Fruit fly (Drosophila melanogaster) whole organism, embryonic: ENCODE data around the gene Cyp312a1.

Experiments used
- B-H2 ChIP-seq: fragments of 200-800 bp; sonication (Bioruptor generic); optimal IDR thresholded peaks from 2 replicates; lab custom pipeline; 2018; ENCODE audit warnings: missing biosample characterization, mild to moderate bottlenecking, missing genetic modification characterization
- Bdp1 ChIP-seq: fragments of 200-800 bp; sonication (Bioruptor generic); optimal IDR thresholded peaks from 3 replicates; lab custom pipeline; 2016; ENCODE audit warnings: missing biosample characterization, missing genetic modification characterization
- CG11456 ChIP-seq: fragments of 200-800 bp; sonication (Bioruptor generic); IDR thresholded peaks from 3 replicates; pipeline ENCODE4 v1.3.6; 2022; ENCODE audit warnings: missing biosample characterization, missing genetic modification characterization
- CG14860 ChIP-seq: fragments of 200-800 bp; sonication (Bioruptor generic); IDR thresholded peaks from 3 replicates; pipeline ENCODE4 v1.3.6; 2022; ENCODE audit warnings: missing biosample characterization, missing genetic modification characterization; ENCODE audit not compliant: partially characterized antibody
- CG15601 ChIP-seq: fragments of 200-800 bp; sonication (Bioruptor generic); optimal IDR thresholded peaks from 3 replicates; lab custom pipeline; 2019; ENCODE audit warnings: missing biosample characterization, mild to moderate bottlenecking, missing genetic modification characterization, moderate library complexity
- CG17361 ChIP-seq: fragments of 200-800 bp; sonication (Bioruptor generic); IDR thresholded peaks from 3 replicates; pipeline ENCODE4 v1.3.6; 2022; ENCODE audit warnings: missing biosample characterization, missing genetic modification characterization
- CG18011 ChIP-seq: fragments of 200-800 bp; sonication (Bioruptor generic); optimal IDR thresholded peaks from 2 replicates; lab custom pipeline; 2017; ENCODE audit warnings: missing biosample characterization, missing genetic modification characterization, mild to moderate bottlenecking, moderate library complexity, missing genotype
- CG1832 ChIP-seq: fragments of 200-800 bp; sonication (Bioruptor generic); optimal IDR thresholded peaks from 2 replicates; lab custom pipeline; 2017; ENCODE audit warnings: missing biosample characterization, mild to moderate bottlenecking, missing genetic modification characterization, inconsistent platforms
- CG3065 ChIP-seq: fragments of 200-800 bp; sonication (Bioruptor generic); optimal IDR thresholded peaks from 2 replicates; lab custom pipeline; 2016; ENCODE audit warnings: missing biosample characterization, missing genetic modification characterization
- CG6654 ChIP-seq: fragments of 200-800 bp; sonication (Bioruptor generic); optimal IDR thresholded peaks from 2 replicates; lab custom pipeline; 2017; ENCODE audit warnings: missing biosample characterization, mild to moderate bottlenecking, missing genetic modification characterization
- CG7372 ChIP-seq: fragments of 200-800 bp; sonication (Bioruptor generic); IDR thresholded peaks from 2 replicates; pipeline ENCODE4 v1.3.6; 2022; ENCODE audit warnings: missing biosample characterization, missing genetic modification characterization
- CG7928 ChIP-seq: fragments of 200-800 bp; sonication (Bioruptor generic); optimal IDR thresholded peaks from 2 replicates; lab custom pipeline; 2017; ENCODE audit warnings: missing biosample characterization, mild to moderate bottlenecking, missing genetic modification characterization
- CG9609 ChIP-seq: fragments of 200-800 bp; sonication (Bioruptor generic); optimal IDR thresholded peaks from 3 replicates; lab custom pipeline; 2016; ENCODE audit warnings: missing biosample characterization, missing genetic modification characterization
- CG9727 ChIP-seq: fragments of 200-800 bp; sonication (Bioruptor generic); optimal IDR thresholded peaks from 3 replicates; lab custom pipeline; 2017; ENCODE audit warnings: missing biosample characterization, mild to moderate bottlenecking, missing genetic modification characterization
- CG9797 ChIP-seq: fragments of 200-800 bp; sonication (Bioruptor generic); optimal IDR thresholded peaks from 3 replicates; lab custom pipeline; 2018; ENCODE audit warnings: missing biosample characterization, mild to moderate bottlenecking, missing genetic modification characterization
- Drgx ChIP-seq: fragments of 200-800 bp; sonication (Bioruptor generic); IDR thresholded peaks from 2 replicates; pipeline ENCODE4 v1.3.6; 2022; ENCODE audit warnings: missing biosample characterization, missing genetic modification characterization
- E2f1 ChIP-seq: fragments of 200-800 bp; sonication (Bioruptor generic); IDR thresholded peaks from 2 replicates; pipeline ENCODE4 v1.3.6; 2022; ENCODE audit warnings: missing biosample characterization, missing genetic modification characterization
- Ets65A ChIP-seq: fragments of 200-800 bp; sonication (Bioruptor generic); peaks from one replicate; lab custom pipeline; 2016; ENCODE audit warnings: missing biosample characterization, missing genetic modification characterization
- Max ChIP-seq: fragments of 200-800 bp; sonication (Bioruptor generic); optimal IDR thresholded peaks from 2 replicates; lab custom pipeline; 2016; ENCODE audit warnings: missing biosample characterization, mild to moderate bottlenecking, missing genetic modification characterization
- Med ChIP-seq: fragments of 200-800 bp; sonication (Bioruptor generic); peaks from one replicate; lab custom pipeline; 2016; ENCODE audit warnings: missing biosample characterization, missing genetic modification characterization, mild to moderate bottlenecking, inconsistent platforms, moderate library complexity
- Nf-YA ChIP-seq: fragments of 200-800 bp; sonication (Bioruptor generic); IDR thresholded peaks from 2 replicates; pipeline ENCODE4 v1.3.6; 2022; ENCODE audit warnings: missing biosample characterization, missing genetic modification characterization
- NfI ChIP-seq: fragments of 200-800 bp; sonication (Bioruptor generic); optimal IDR thresholded peaks from 3 replicates; lab custom pipeline; 2018; ENCODE audit warnings: missing biosample characterization, mild to moderate bottlenecking, missing genetic modification characterization, moderate library complexity
- Rfx ChIP-seq: fragments of 200-800 bp; sonication (Bioruptor generic); IDR thresholded peaks from 2 replicates; pipeline ENCODE4 v1.3.6; 2022; ENCODE audit warnings: missing biosample characterization, missing genetic modification characterization
- Scr ChIP-seq: fragments of 200-800 bp; sonication (Bioruptor generic); IDR thresholded peaks from 2 replicates; pipeline ENCODE4 v1.3.6; 2022; ENCODE audit warnings: missing biosample characterization, missing genetic modification characterization; ENCODE audit not compliant: partially characterized antibody
- Trl ChIP-seq, 3 experiments: fragments of >200 bp in 2 of 3; fragments of 200-800 bp in 1 of 3; sonication (Bioruptor generic) in 1 of 3; optimal IDR thresholded peaks; 2 replicates in 1 of 3; 3 replicates in 2 of 3; lab custom pipeline; 2016 to 2017; ENCODE audit warnings: missing biosample characterization in 1 of 3, missing genetic modification characterization in 1 of 3
- YL-1 ChIP-seq: fragments of 200-800 bp; sonication (Bioruptor generic); optimal IDR thresholded peaks from 3 replicates; lab custom pipeline; 2017; ENCODE audit warnings: missing biosample characterization, mild to moderate bottlenecking, missing genetic modification characterization
- bbx ChIP-seq: fragments of 200-800 bp; sonication (Bioruptor generic); IDR thresholded peaks from 2 replicates; pipeline ENCODE4 v1.3.6; 2022; ENCODE audit warnings: missing biosample characterization, missing genetic modification characterization; ENCODE audit not compliant: partially characterized antibody
- cad ChIP-seq: fragments of >200 bp; optimal IDR thresholded peaks from 2 replicates; lab custom pipeline; 2017; ENCODE audit warnings: missing biosample characterization, missing genetic modification characterization
- caup ChIP-seq: fragments of 200-800 bp; sonication (Bioruptor generic); optimal IDR thresholded peaks from 3 replicates; lab custom pipeline; 2017; ENCODE audit warnings: missing biosample characterization, mild to moderate bottlenecking, missing genetic modification characterization, moderate library complexity; ENCODE audit not compliant: severe bottlenecking
- cg ChIP-seq: fragments of 200-800 bp; sonication (Bioruptor generic); optimal IDR thresholded peaks from 3 replicates; lab custom pipeline; 2019; ENCODE audit warnings: missing biosample characterization, mild to moderate bottlenecking, missing genetic modification characterization, moderate library complexity
- chm ChIP-seq: fragments of 200-800 bp; sonication (Bioruptor generic); IDR thresholded peaks from 2 replicates; pipeline ENCODE4 v1.3.6; 2022; ENCODE audit warnings: missing biosample characterization, missing genetic modification characterization
- dati ChIP-seq: fragments of 200-800 bp; sonication (Bioruptor generic); IDR thresholded peaks from 2 replicates; pipeline ENCODE4 v1.3.6; 2022; ENCODE audit warnings: missing biosample characterization, missing genetic modification characterization
- disco-r ChIP-seq: fragments of 200-800 bp; sonication (Bioruptor generic); optimal IDR thresholded peaks from 2 replicates; lab custom pipeline; 2016; ENCODE audit warnings: missing biosample characterization, missing genetic modification characterization
- dmrt11E ChIP-seq: fragments of 200-800 bp; sonication (Bioruptor generic); optimal IDR thresholded peaks from 3 replicates; lab custom pipeline; 2018; ENCODE audit warnings: missing biosample characterization, mild to moderate bottlenecking, missing genetic modification characterization, moderate library complexity
- en ChIP-seq: fragments of 200-800 bp; sonication (Bioruptor generic); optimal IDR thresholded peaks from 2 replicates; lab custom pipeline; 2016; ENCODE audit warnings: missing biosample characterization, missing genetic modification characterization
- eve ChIP-seq, 2 experiments: fragments of >200 bp; optimal IDR thresholded peaks; 2 replicates each; lab custom pipeline; 2017; ENCODE audit warnings: missing biosample characterization in 2 of 2, missing genetic modification characterization in 2 of 2
- ftz-f1 ChIP-seq: fragments of 200-800 bp; sonication (Bioruptor generic); optimal IDR thresholded peaks from 2 replicates; lab custom pipeline; 2016; ENCODE audit warnings: missing biosample characterization, missing genetic modification characterization
- gem ChIP-seq: fragments of 200-800 bp; sonication (Bioruptor generic); optimal IDR thresholded peaks from 2 replicates; lab custom pipeline; 2019; ENCODE audit warnings: missing biosample characterization, mild to moderate bottlenecking, missing genetic modification characterization, moderate library complexity
- gsb ChIP-seq: fragments of 200-800 bp; sonication (Bioruptor generic); IDR thresholded peaks from 2 replicates; pipeline ENCODE4 v1.3.6; 2022; ENCODE audit warnings: missing biosample characterization, missing genetic modification characterization
- gsb-n ChIP-seq: fragments of 200-800 bp; sonication (Bioruptor generic); optimal IDR thresholded peaks from 3 replicates; lab custom pipeline; 2018; ENCODE audit warnings: missing biosample characterization, mild to moderate bottlenecking, missing genetic modification characterization
- her ChIP-seq: fragments of 200-800 bp; sonication (Bioruptor generic); optimal IDR thresholded peaks from 2 replicates; lab custom pipeline; 2016; ENCODE audit warnings: missing biosample characterization, missing genetic modification characterization
- jumu ChIP-seq: fragments of 200-800 bp; sonication (Bioruptor generic); optimal IDR thresholded peaks from 3 replicates; lab custom pipeline; 2016; ENCODE audit warnings: missing biosample characterization, missing genetic modification characterization
- kni ChIP-seq: fragments of 200-800 bp; sonication (Bioruptor generic); optimal IDR thresholded peaks from 3 replicates; lab custom pipeline; 2017; ENCODE audit warnings: mild to moderate bottlenecking, missing biosample characterization, missing genetic modification reagents, missing genetic modification characterization
- otp ChIP-seq: fragments of 200-800 bp; sonication (Bioruptor generic); IDR thresholded peaks from 3 replicates; pipeline ENCODE4, ENCODE4 v1.3.6; 2022; ENCODE audit warnings: missing biosample characterization, missing genetic modification characterization
- pnt ChIP-seq: fragments of 200-800 bp; sonication (Bioruptor generic); optimal IDR thresholded peaks from 3 replicates; lab custom pipeline; 2016; ENCODE audit warnings: missing biosample characterization, missing genetic modification characterization
- row ChIP-seq: fragments of 200-800 bp; sonication (Bioruptor generic); IDR thresholded peaks from 3 replicates; pipeline ENCODE4 v1.3.6; 2022; ENCODE audit warnings: missing biosample characterization, missing genetic modification characterization
- slbo ChIP-seq: fragments of 200-800 bp; sonication (Bioruptor generic); IDR thresholded peaks from 2 replicates; pipeline ENCODE4 v1.3.6; 2022; ENCODE audit warnings: missing biosample characterization, missing genetic modification characterization
- slou ChIP-seq: fragments of 200-800 bp; sonication (Bioruptor generic); optimal IDR thresholded peaks from 3 replicates; lab custom pipeline; 2016; ENCODE audit warnings: missing biosample characterization, missing genetic modification characterization
- sob ChIP-seq: fragments of 200-800 bp; sonication (Bioruptor generic); IDR thresholded peaks from 2 replicates; pipeline ENCODE4 v1.3.6; 2022; ENCODE audit warnings: missing biosample characterization, missing genetic modification characterization
- stc ChIP-seq: fragments of 200-800 bp; sonication (Bioruptor generic); IDR thresholded peaks from 2 replicates; pipeline ENCODE4 v1.3.6; 2022; ENCODE audit warnings: missing biosample characterization, missing genetic modification characterization
- wor ChIP-seq: fragments of 200-800 bp; sonication (Bioruptor generic); IDR thresholded peaks from 2 replicates; pipeline ENCODE4 v1.3.6; 2022; ENCODE audit warnings: missing biosample characterization, missing genetic modification characterization
- zf30C ChIP-seq: fragments of 200-800 bp; sonication (Bioruptor generic); optimal IDR thresholded peaks from 3 replicates; lab custom pipeline; 2018; ENCODE audit warnings: missing biosample characterization, mild to moderate bottlenecking, missing genetic modification characterization

The Cyp312a1 gene

DNA sequence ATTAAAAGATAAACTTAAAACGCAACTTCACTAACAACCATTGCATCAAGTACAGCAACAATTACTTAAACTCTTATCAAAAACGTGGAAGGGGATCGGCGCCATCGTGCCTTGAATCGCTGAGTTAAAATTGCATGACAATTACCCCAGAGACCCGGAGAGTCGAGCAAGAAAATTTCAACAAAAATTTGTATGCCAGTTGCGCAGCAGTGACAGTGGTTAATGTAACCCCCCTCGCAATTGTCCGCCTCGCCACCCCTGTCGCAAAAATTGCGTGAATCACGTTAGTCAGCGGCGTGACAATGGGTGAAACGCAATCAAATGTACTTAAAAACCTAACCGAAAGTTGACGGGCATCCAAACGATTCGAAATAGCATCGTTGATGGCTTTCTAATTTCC, 32.8 kb downstream of the Cyp312a1 start (continued):
- TF ChIP-seq gsb-n: no peak
- TF ChIP-seq Rfx (GFP tag; lab: Robert Waterston, UW): no peak
- TF ChIP-seq wor: no peak
- TF ChIP-seq jumu (GFP tag; lab: Kevin White, UChicago): no peak
- TF ChIP-seq pnt (GFP tag; lab: Kevin White, UChicago): no peak
- TF ChIP-seq disco-r (GFP tag; lab: Kevin White, UChicago): no peak
- no peak for TF ChIP-seq gem (tag; lab: Kevin White, UChicago)
- no peak for TF ChIP-seq Trl (optimal IDR thresholded peaks at IDR 0.05; lab: Kevin White, UChicago)
- TF ChIP-seq Trl (GFP tag; optimal IDR thresholded peaks at IDR 0.05; lab: Kevin White, UChicago): no peak
- TF ChIP-seq B-H2 (GFP tag; lab: Kevin White, UChicago): no peak
- no peak for TF ChIP-seq slou (GFP tag; lab: Kevin White, UChicago)
- no peak for TF ChIP-seq CG17361 (GFP tag; lab: Robert Waterston, UW)
- TF ChIP-seq row (GFP tag; lab: Robert Waterston, UW): peak; percentile 52
- no peak for TF ChIP-seq otp (GFP tag; lab: Robert Waterston, UW)
- 0 out of 2 replicates have a peak, but pooled peaks have one; percentile 25 for TF ChIP-seq sob (GFP tag; lab: Robert Waterston, UW)
- TF ChIP-seq bbx (GFP tag; lab: Robert Waterston, UW): no peak
- no peak for TF ChIP-seq CG3065
- TF ChIP-seq E2f1: no peak
- TF ChIP-seq ftz-f1: no peak
- no peak for TF ChIP-seq CG14860 (GFP tag; lab: Robert Waterston, UW)
- no peak for TF ChIP-seq eve (GFP tag; optimal IDR thresholded peaks at IDR 0.05; lab: Kevin White, UChicago)
- TF ChIP-seq her (GFP tag; lab: Kevin White, UChicago): no peak
- TF ChIP-seq CG9609 (GFP tag; lab: Kevin White, UChicago): no peak
- no peak for TF ChIP-seq CG15601 (tag; lab: Kevin White, UChicago)
- no peak for TF ChIP-seq dati (GFP tag; lab: Robert Waterston, UW)
- TF ChIP-seq Nf-YA: 0 out of 2 replicates have a peak, but pooled peaks have one; percentile 7
- no peak for TF ChIP-seq CG6654 (GFP tag; lab: Kevin White, UChicago)
- no peak for TF ChIP-seq Max (GFP tag; lab: Kevin White, UChicago)
- TF ChIP-seq cad: no peak
- no peak for TF ChIP-seq zf30C
- peak; percentile 30 for TF ChIP-seq Ets65A
- no peak for TF ChIP-seq caup (GFP tag; lab: Kevin White, UChicago)
- no peak for TF ChIP-seq CG11456 (GFP tag; lab: Robert Waterston, UW)
- TF ChIP-seq kni: peak; percentile 15
- no peak for TF ChIP-seq YL-1 (GFP tag; lab: Kevin White, UChicago)
- TF ChIP-seq Scr (GFP tag; lab: Robert Waterston, UW): no peak
- TF ChIP-seq en (GFP tag; lab: Kevin White, UChicago): no peak
- TF ChIP-seq NfI (GFP tag; lab: Kevin White, UChicago): peak; percentile 7
- TF ChIP-seq cg: no peak
- TF ChIP-seq CG9727 (GFP tag; lab: Kevin White, UChicago): no peak
- no peak for TF ChIP-seq stc (GFP tag; lab: Robert Waterston, UW)
- peak; percentile 80 for TF ChIP-seq Med (GFP tag; lab: Kevin White, UChicago)
- no peak for TF ChIP-seq CG7928 (GFP tag; lab: Kevin White, UChicago)
- TF ChIP-seq chm (GFP tag; lab: Robert Waterston, UW): no peak
- TF ChIP-seq dmrt11E: no peak
- no peak for TF ChIP-seq gsb (GFP tag; lab: Robert Waterston, UW)
- no peak for TF ChIP-seq Bdp1 (GFP tag; lab: Kevin White, UChicago)
- TF ChIP-seq slbo (GFP tag; lab: Robert Waterston, UW): peak; percentile 48
- no peak for TF ChIP-seq CG9797 (GFP tag; lab: Kevin White, UChicago)
- TF ChIP-seq Drgx (GFP tag; lab: Robert Waterston, UW): peak; percentile 16; the same call in 1 of the 2 replicates
- no peak for TF ChIP-seq CG1832 (GFP tag; lab: Kevin White, UChicago)
- no peak for TF ChIP-seq CG18011 (GFP tag; lab: Kevin White, UChicago)
- TF ChIP-seq CG7372: no peak
